Fruit fly (Drosophila melanogaster): ENCODE measurements around the gene CG17470.

dm6 chr2L:20690055-20690454 is 47.0 kb upstream of the CG17470 start:
- TF ChIP-seq usp (GFP tag; optimal IDR thresholded peaks at IDR 0.05) (no peak), pan (optimal IDR thresholded peaks at IDR 0.05) (no peak), psq (optimal IDR thresholded peaks at IDR 0.05) (no peak)
